Worm (Caenorhabditis elegans): ENCODE data around the gene kel-10.

kel-10 gene

ce11 chrIII:10101352-10101751, at the start of gene kel-10:
Gene kel-10 (minus strand): TSS chrIII:10101452.
- TF ChIP-seq T22C8.4 (GFP tag; IDR thresholded peaks at IDR 0.05) (no peak), cog-1 (tag; optimal IDR thresholded peaks at IDR 0.05) (no peak), ztf-29 (GFP tag; IDR thresholded peaks at IDR 0.05) (no peak), ref-1 (GFP tag; conservative IDR thresholded peaks at IDR 0.05) (no peak), flt-1 (GFP tag; IDR thresholded peaks at IDR 0.05) (no peak), tab-1 (GFP tag; IDR thresholded peaks at IDR 0.05) (no peak), ztf-23 (GFP tag; IDR thresholded peaks at IDR 0.05) (no peak), klf-2 (GFP tag; conservative IDR thresholded peaks at IDR 0.05) (no peak), med-1 (GFP tag; optimal IDR thresholded peaks at IDR 0.05; ENCODE audit: insufficient read depth) (no peak)

- no peak for TF ChIP-seq T22C8.4 (GFP tag; IDR thresholded peaks at IDR 0.05)
- TF ChIP-seq cog-1 (tag; optimal IDR thresholded peaks at IDR 0.05): no peak
- TF ChIP-seq flt-1 (GFP tag; IDR thresholded peaks at IDR 0.05): no peak
- TF ChIP-seq klf-2 (GFP tag; conservative IDR thresholded peaks at IDR 0.05): no peak
- no peak for TF ChIP-seq ref-1 (GFP tag; conservative IDR thresholded peaks at IDR 0.05)
- TF ChIP-seq tab-1 (GFP tag; IDR thresholded peaks at IDR 0.05): no peak
- no peak for TF ChIP-seq med-1 (GFP tag; optimal IDR thresholded peaks at IDR 0.05; ENCODE audit: insufficient read depth)
- TF ChIP-seq ztf-29 (GFP tag; IDR thresholded peaks at IDR 0.05): no peak
- no peak for TF ChIP-seq ztf-23 (GFP tag; IDR thresholded peaks at IDR 0.05)
Observed at ce11 chrIII:10150710-10151109, 49.5 kb upstream of the kel-10 start.

DNA sequence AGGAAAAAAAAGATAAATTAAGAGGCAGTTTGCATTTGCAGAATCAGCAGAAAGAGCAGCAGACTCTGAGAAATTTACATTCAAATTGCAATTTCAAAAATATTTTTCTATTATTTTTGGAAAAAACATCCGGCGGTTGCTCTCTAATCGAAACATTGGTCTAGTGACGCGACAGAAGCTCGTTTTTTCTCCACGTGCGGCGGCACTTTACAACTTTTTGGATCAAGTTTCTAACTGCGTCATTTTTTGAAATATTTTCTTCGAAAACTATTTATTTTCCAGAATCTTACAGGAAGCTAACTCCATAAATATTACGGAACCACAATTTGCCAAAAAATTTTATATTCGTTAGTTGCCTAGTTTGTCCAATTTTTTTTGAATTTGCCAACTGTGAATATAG, 48.7 kb upstream of the kel-10 start:
- TF ChIP-seq flt-1 (GFP tag; IDR thresholded peaks at IDR 0.05) (no peak), ztf-23 (GFP tag; IDR thresholded peaks at IDR 0.05) (no peak), klf-2 (GFP tag; conservative IDR thresholded peaks at IDR 0.05) (no peak), ref-1 (GFP tag; conservative IDR thresholded peaks at IDR 0.05) (no peak), T22C8.4 (GFP tag; IDR thresholded peaks at IDR 0.05) (no peak), tab-1 (GFP tag; IDR thresholded peaks at IDR 0.05) (no peak), ztf-29 (GFP tag; IDR thresholded peaks at IDR 0.05) (no peak), cog-1 (tag; optimal IDR thresholded peaks at IDR 0.05) (no peak), med-1 (GFP tag; optimal IDR thresholded peaks at IDR 0.05; ENCODE audit: insufficient read depth) (no peak)

DNA sequence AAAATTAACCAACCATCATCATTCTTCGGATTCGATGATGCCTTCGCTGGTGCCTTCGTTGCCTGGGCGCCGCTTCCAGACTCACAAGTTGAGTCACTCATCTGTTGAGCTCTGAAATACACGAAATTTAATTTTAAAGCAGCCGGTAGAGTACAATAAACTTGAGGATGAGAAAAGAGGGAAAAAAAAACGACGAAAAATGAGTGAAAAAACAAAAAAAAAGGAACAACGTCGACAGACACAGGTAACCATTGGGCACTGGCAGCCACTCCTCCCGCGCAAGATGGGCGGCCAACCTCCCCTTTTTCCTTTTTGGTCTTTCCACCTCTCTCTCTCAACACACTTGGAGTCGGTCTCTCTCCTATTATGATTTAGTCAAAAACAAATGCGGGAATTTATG, 45.4 kb upstream of the kel-10 start, which contains the start of gene K08E5.1:
Gene K08E5.1 (minus strand): TSS at position 101 of the 400 bp plus-strand sequence.
- TF ChIP-seq flt-1 (GFP tag; IDR thresholded peaks at IDR 0.05) (no peak), cog-1 (tag; optimal IDR thresholded peaks at IDR 0.05) (no peak), klf-2 (GFP tag; conservative IDR thresholded peaks at IDR 0.05) (no peak), T22C8.4 (GFP tag; IDR thresholded peaks at IDR 0.05) (no peak), ref-1 (GFP tag; conservative IDR thresholded peaks at IDR 0.05) (no peak), med-1 (GFP tag; optimal IDR thresholded peaks at IDR 0.05; ENCODE audit: insufficient read depth) (no peak), ztf-23 (GFP tag; IDR thresholded peaks at IDR 0.05) (no peak), tab-1 (GFP tag; IDR thresholded peaks at IDR 0.05) (no peak), ztf-29 (GFP tag; IDR thresholded peaks at IDR 0.05) (no peak)

DNA sequence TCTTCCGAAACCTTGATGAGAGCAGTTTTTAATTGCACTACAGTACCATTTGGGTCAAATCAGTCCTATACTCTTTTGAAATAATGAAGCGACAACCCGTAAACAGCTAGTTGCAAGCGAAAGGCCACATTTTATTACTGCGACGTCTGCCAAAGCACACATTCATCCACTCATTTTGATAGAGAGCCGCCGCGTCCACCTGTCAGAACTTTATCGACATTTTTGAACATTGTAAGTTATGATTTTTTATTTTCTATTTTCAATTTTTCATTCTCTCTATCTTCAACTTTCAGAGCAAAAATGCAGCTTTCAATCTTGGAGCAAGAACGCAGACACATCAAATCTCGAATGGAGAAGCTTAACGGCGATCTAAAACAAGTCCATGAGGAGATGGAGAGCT, 39.5 kb upstream of the kel-10 start, which contains the start of gene K08E5.6:
Gene K08E5.6 (plus strand): TSS at position 301 of the 400 bp plus-strand sequence.
- TF ChIP-seq klf-2 (GFP tag; conservative IDR thresholded peaks at IDR 0.05) (no peak), ref-1 (GFP tag; conservative IDR thresholded peaks at IDR 0.05) (no peak), T22C8.4 (GFP tag; IDR thresholded peaks at IDR 0.05) (no peak), tab-1 (GFP tag; IDR thresholded peaks at IDR 0.05) (no peak), med-1 (GFP tag; optimal IDR thresholded peaks at IDR 0.05; ENCODE audit: insufficient read depth) (no peak), flt-1 (GFP tag; IDR thresholded peaks at IDR 0.05) (no peak), cog-1 (tag; optimal IDR thresholded peaks at IDR 0.05) (no peak), ztf-29 (GFP tag; IDR thresholded peaks at IDR 0.05) (no peak)

DNA sequence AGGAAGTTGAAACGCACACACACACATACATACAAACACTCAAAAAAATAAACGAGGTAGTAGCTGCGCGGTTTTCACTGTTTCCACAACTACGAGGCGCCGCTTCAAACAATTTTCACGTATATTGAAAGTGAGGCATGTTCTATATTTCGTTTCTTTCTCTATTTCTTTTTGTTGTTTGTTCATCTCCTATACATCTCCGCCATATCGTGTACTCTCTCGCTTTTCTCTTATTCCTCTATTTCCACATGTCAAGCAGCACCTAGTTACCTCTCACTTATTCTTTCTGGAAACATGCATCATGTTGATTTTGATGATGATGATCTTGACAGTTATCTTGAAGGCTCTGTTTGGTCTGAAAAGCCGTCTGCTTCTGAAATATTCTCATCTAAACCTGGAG, 35.5 kb upstream of the kel-10 start, which contains the start of gene ZK1128.7:
Gene ZK1128.7 (plus strand): TSS at position 229 of the 400 bp plus-strand sequence.
- TF ChIP-seq ztf-29 (GFP tag; IDR thresholded peaks at IDR 0.05) (no peak), ref-1 (GFP tag; conservative IDR thresholded peaks at IDR 0.05) (no peak), T22C8.4 (GFP tag; IDR thresholded peaks at IDR 0.05) (no peak), flt-1 (GFP tag; IDR thresholded peaks at IDR 0.05) (no peak), tab-1 (GFP tag; IDR thresholded peaks at IDR 0.05) (no peak), cog-1 (tag; optimal IDR thresholded peaks at IDR 0.05) (no peak), med-1 (GFP tag; optimal IDR thresholded peaks at IDR 0.05; ENCODE audit: insufficient read depth) (no peak), ztf-23 (GFP tag; IDR thresholded peaks at IDR 0.05) (no peak), klf-2 (GFP tag; conservative IDR thresholded peaks at IDR 0.05) (no peak)

DNA sequence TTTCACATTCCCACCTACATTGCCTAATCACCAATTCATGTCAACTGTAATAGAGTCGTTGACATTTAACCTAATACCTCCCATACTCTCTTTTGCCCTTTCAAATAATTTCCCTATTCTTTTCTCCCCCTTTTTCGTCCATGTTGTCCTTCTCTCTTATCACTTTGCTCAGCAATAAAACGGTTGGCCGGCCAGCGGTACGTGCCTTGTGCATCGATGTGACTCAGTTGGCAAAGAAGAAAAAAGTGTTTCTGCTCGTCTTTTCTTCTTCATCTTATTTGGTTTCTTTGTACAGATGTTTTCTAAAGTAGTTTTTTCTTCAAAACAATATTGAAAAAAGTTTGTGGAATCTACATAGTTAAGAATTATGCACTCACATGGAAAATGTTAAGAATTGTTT, 33.3 kb upstream of the kel-10 start:
- no peak for TF ChIP-seq cog-1 (tag; optimal IDR thresholded peaks at IDR 0.05)
- TF ChIP-seq ztf-29 (GFP tag; IDR thresholded peaks at IDR 0.05): no peak
- no peak for TF ChIP-seq ztf-23 (GFP tag; IDR thresholded peaks at IDR 0.05)
- no peak for TF ChIP-seq tab-1 (GFP tag; IDR thresholded peaks at IDR 0.05)
- no peak for TF ChIP-seq klf-2 (GFP tag; conservative IDR thresholded peaks at IDR 0.05)
- no peak for TF ChIP-seq flt-1 (GFP tag; IDR thresholded peaks at IDR 0.05)
- TF ChIP-seq med-1 (GFP tag; optimal IDR thresholded peaks at IDR 0.05; ENCODE audit: insufficient read depth): no peak
- no peak for TF ChIP-seq ref-1 (GFP tag; conservative IDR thresholded peaks at IDR 0.05)

- TF ChIP-seq ztf-29 (GFP tag; IDR thresholded peaks at IDR 0.05) (no peak), flt-1 (GFP tag; IDR thresholded peaks at IDR 0.05) (no peak), klf-2 (GFP tag; conservative IDR thresholded peaks at IDR 0.05) (no peak), T22C8.4 (GFP tag; IDR thresholded peaks at IDR 0.05) (no peak), tab-1 (GFP tag; IDR thresholded peaks at IDR 0.05) (no peak), ztf-23 (GFP tag; IDR thresholded peaks at IDR 0.05) (no peak)
Observed at ce11 chrIII:10132495-10133450, 31.5 kb upstream of the kel-10 start.

ce11 chrIII:10126375-10126774, 25.1 kb upstream of the kel-10 start:
- TF ChIP-seq ztf-23 (GFP tag; IDR thresholded peaks at IDR 0.05) (no peak), ztf-29 (GFP tag; IDR thresholded peaks at IDR 0.05) (no peak), T22C8.4 (GFP tag; IDR thresholded peaks at IDR 0.05) (no peak), med-1 (GFP tag; optimal IDR thresholded peaks at IDR 0.05; ENCODE audit: insufficient read depth) (no peak), tab-1 (GFP tag; IDR thresholded peaks at IDR 0.05) (no peak), klf-2 (GFP tag; conservative IDR thresholded peaks at IDR 0.05) (no peak), ref-1 (GFP tag; conservative IDR thresholded peaks at IDR 0.05) (no peak), flt-1 (GFP tag; IDR thresholded peaks at IDR 0.05) (no peak), cog-1 (tag; optimal IDR thresholded peaks at IDR 0.05) (no peak)
